Worm (Caenorhabditis elegans) whole organism, young adult: ENCODE data around the gene Y39H10B.2.

ENCODE experiments used
- B0019.2 ChIP-seq: fragments of 200-800 bp; sonication (Bioruptor generic); conservative IDR thresholded peaks from 2 replicates; pipeline ENCODE4 v1.3.6; 2022; ENCODE audit warnings: missing genetic modification reagents, missing genetic modification characterization, missing compliant biosample characterization
- B0035.1 ChIP-seq: sonication (generic microtip); optimal IDR thresholded peaks from 2 replicates; lab custom pipeline; 2016; ENCODE audit warnings: missing genetic modification characterization, mild to moderate bottlenecking, missing compliant biosample characterization, missing genotype, missing genetic modification reagents
- B0336.3 ChIP-seq: fragments of 200-800 bp; sonication (Bioruptor generic); IDR thresholded peaks from 2 replicates; pipeline ENCODE4 v1.3.6; 2022; ENCODE audit warnings: missing genetic modification characterization, missing compliant biosample characterization
- D2030.7 ChIP-seq: fragments of 200-800 bp; sonication (Bioruptor generic); IDR thresholded peaks from 2 replicates; pipeline ENCODE4 v1.3.6; 2022; ENCODE audit warnings: missing genetic modification reagents, missing genetic modification characterization, missing compliant biosample characterization
- F23B12.7 ChIP-seq: sonication (generic microtip); optimal IDR thresholded peaks from 2 replicates; lab custom pipeline; 2017; ENCODE audit warnings: missing genetic modification characterization, mild to moderate bottlenecking, missing compliant biosample characterization, antibody characterized with exemption, moderate library complexity; ENCODE audit not compliant: insufficient read depth
- F37B4.10 ChIP-seq: fragments of 200-800 bp; sonication (Bioruptor generic); IDR thresholded peaks from 2 replicates; pipeline ENCODE4 v1.3.6; 2022; ENCODE audit warnings: missing genetic modification characterization, missing compliant biosample characterization
- F49E8.2 ChIP-seq: sonication (generic microtip); optimal IDR thresholded peaks from 3 replicates; lab custom pipeline; 2017; ENCODE audit warnings: missing genetic modification characterization, mild to moderate bottlenecking, missing compliant biosample characterization, antibody characterized with exemption, moderate library complexity; ENCODE audit not compliant: insufficient read depth
- F55B11.4 ChIP-seq: sonication (generic microtip); optimal IDR thresholded peaks from 2 replicates; lab custom pipeline; 2016; ENCODE audit warnings: missing compliant biosample characterization, missing genetic modification characterization, borderline replicate concordance; ENCODE audit not compliant: insufficient read depth
- K12H6.12 ChIP-seq: fragments of 200-800 bp; sonication (Bioruptor generic); optimal IDR thresholded peaks from 2 replicates; lab custom pipeline; 2018; ENCODE audit warnings: mild to moderate bottlenecking, missing genetic modification characterization, missing compliant biosample characterization
- T26A5.8 ChIP-seq: sonication (generic microtip); optimal IDR thresholded peaks from 2 replicates; lab custom pipeline; 2016; ENCODE audit warnings: missing genetic modification characterization, missing compliant biosample characterization
- Y53G8AR.9 ChIP-seq: fragments of 200-800 bp; sonication (Bioruptor generic); conservative IDR thresholded peaks from 2 replicates; pipeline ENCODE4 v1.3.6; 2022; ENCODE audit warnings: missing genetic modification reagents, missing genetic modification characterization, missing compliant biosample characterization
- Y56A3A.18 ChIP-seq: fragments of 200-800 bp; sonication (Bioruptor generic); IDR thresholded peaks from 2 replicates; pipeline ENCODE4 v1.3.6; 2022; ENCODE audit warnings: missing genetic modification reagents, missing genetic modification characterization, missing compliant biosample characterization
- ama-1 ChIP-seq, 3 experiments: fragments of 150-350 bp in 1 of 3; sonication (generic microtip) in 2 of 3; optimal IDR thresholded peaks; 2 replicates each; lab custom pipeline; 2014 to 2018; ENCODE audit warnings: missing biosample characterization in 2 of 3, missing genetic modification characterization in 2 of 3, missing genetic modification reagents in 2 of 3
- athp-1 ChIP-seq: sonication (generic microtip); optimal IDR thresholded peaks from 2 replicates; lab custom pipeline; 2017; ENCODE audit warnings: mild to moderate bottlenecking, missing genetic modification characterization, missing compliant biosample characterization
- attf-5 ChIP-seq: fragments of 200-800 bp; sonication (Bioruptor generic); optimal IDR thresholded peaks from 2 replicates; lab custom pipeline; 2018; ENCODE audit warnings: mild to moderate bottlenecking, missing genetic modification characterization, missing compliant biosample characterization
- attf-6 ChIP-seq: fragments of 200-800 bp; sonication (Bioruptor generic); IDR thresholded peaks from 2 replicates; pipeline ENCODE4 v1.3.6; 2022; ENCODE audit warnings: missing genetic modification reagents, missing genetic modification characterization, missing compliant biosample characterization
- cebp-2 ChIP-seq: fragments of 200-800 bp; sonication (Bioruptor generic); IDR thresholded peaks from 2 replicates; pipeline ENCODE4 v1.3.6; 2022; ENCODE audit warnings: missing genetic modification characterization, missing compliant biosample characterization
- ceh-27 ChIP-seq: fragments of 200-800 bp; sonication (Bioruptor generic); optimal IDR thresholded peaks from 2 replicates; lab custom pipeline; 2018; ENCODE audit warnings: mild to moderate bottlenecking, missing genetic modification characterization, moderate library complexity, missing compliant biosample characterization
- ceh-58 ChIP-seq: fragments of 200-800 bp; sonication (Bioruptor generic); IDR thresholded peaks from 2 replicates; pipeline ENCODE4 v1.3.6; 2022; ENCODE audit warnings: missing genetic modification characterization, missing compliant biosample characterization
- ceh-79 ChIP-seq: sonication (generic microtip); optimal IDR thresholded peaks from 2 replicates; lab custom pipeline; 2017; ENCODE audit warnings: mild to moderate bottlenecking, missing genetic modification characterization, missing compliant biosample characterization
- ceh-91 ChIP-seq: fragments of 200-800 bp; sonication (Bioruptor generic); IDR thresholded peaks from 2 replicates; pipeline ENCODE4 v1.3.6; 2022; ENCODE audit warnings: missing genetic modification reagents, missing genetic modification characterization, missing compliant biosample characterization
- egrh-3 ChIP-seq: fragments of 200-800 bp; sonication (Bioruptor generic); IDR thresholded peaks from 2 replicates; pipeline ENCODE4 v1.3.6; 2022; ENCODE audit warnings: missing genetic modification reagents, missing genetic modification characterization, missing compliant biosample characterization
- gei-17 ChIP-seq: fragments of 200-800 bp; sonication (Bioruptor generic); optimal IDR thresholded peaks from 2 replicates; lab custom pipeline; 2018; ENCODE audit warnings: mild to moderate bottlenecking, missing genetic modification characterization, missing compliant biosample characterization
- hmg-1.2 ChIP-seq: fragments of 200-800 bp; sonication (Bioruptor generic); IDR thresholded peaks from 2 replicates; pipeline ENCODE4 v1.3.6; 2022; ENCODE audit warnings: missing genetic modification reagents, missing genetic modification characterization, missing compliant biosample characterization
- hrde-1 ChIP-seq: sonication (generic microtip); optimal IDR thresholded peaks from 2 replicates; lab custom pipeline; 2016; ENCODE audit warnings: missing genetic modification characterization, mild to moderate bottlenecking, missing compliant biosample characterization, moderate library complexity, missing genotype, missing genetic modification reagents, borderline replicate concordance
- lin-26 ChIP-seq: fragments of 200-800 bp; sonication (Bioruptor generic); IDR thresholded peaks from 2 replicates; pipeline ENCODE4 v1.3.6; 2022; ENCODE audit warnings: missing genetic modification reagents, missing genetic modification characterization, missing compliant biosample characterization
- lin-35 ChIP-seq, 3 experiments: fragments of 150-350 bp in 2 of 3; sonication (generic microtip) in 1 of 3; optimal IDR thresholded peaks; 2 replicates each; lab custom pipeline; 2014 to 2018; ENCODE audit warnings: missing biosample characterization in 3 of 3, missing genetic modification characterization in 3 of 3, missing genetic modification reagents in 3 of 3
- madf-10 ChIP-seq: sonication (generic microtip); optimal IDR thresholded peaks from 2 replicates; lab custom pipeline; 2016; ENCODE audit warnings: mild to moderate bottlenecking, missing genetic modification characterization, missing compliant biosample characterization
- madf-6 ChIP-seq: fragments of 200-800 bp; sonication (Bioruptor generic); IDR thresholded peaks from 2 replicates; pipeline ENCODE4 v1.3.6; 2022; ENCODE audit warnings: missing genetic modification reagents, missing genetic modification characterization, missing compliant biosample characterization
- mcd-1 ChIP-seq: fragments of 200-800 bp; sonication (Bioruptor generic); IDR thresholded peaks from 2 replicates; pipeline ENCODE4 v1.3.6; 2022; ENCODE audit warnings: missing genetic modification reagents, missing genetic modification characterization, missing compliant biosample characterization
- mel-28 ChIP-seq: sonication (generic microtip); optimal IDR thresholded peaks from 2 replicates; lab custom pipeline; 2016; ENCODE audit warnings: borderline replicate concordance, mild to moderate bottlenecking, missing genetic modification characterization, missing compliant biosample characterization
- mes-4 ChIP-seq: sonication (generic microtip); optimal IDR thresholded peaks from 2 replicates; lab custom pipeline; 2016; ENCODE audit warnings: missing genotype, missing genetic modification characterization, missing compliant biosample characterization
- nhr-27 ChIP-seq: fragments of 200-800 bp; sonication (Bioruptor generic); optimal IDR thresholded peaks from 2 replicates; lab custom pipeline; 2018; ENCODE audit warnings: mild to moderate bottlenecking, missing genetic modification characterization, moderate library complexity, missing compliant biosample characterization
- nhr-80 ChIP-seq: sonication (generic microtip); optimal IDR thresholded peaks from 2 replicates; lab custom pipeline; 2016; ENCODE audit warnings: missing genetic modification characterization, missing compliant biosample characterization
- pbrm-1 ChIP-seq: fragments of 200-800 bp; sonication (Bioruptor generic); IDR thresholded peaks from 2 replicates; pipeline ENCODE4 v1.3.6; 2022; ENCODE audit warnings: missing genetic modification reagents, missing genetic modification characterization, missing compliant biosample characterization
- rcor-1 ChIP-seq: fragments of 200-800 bp; sonication (Bioruptor generic); IDR thresholded peaks from 2 replicates; pipeline ENCODE4 v1.3.6; 2022; ENCODE audit warnings: missing genetic modification reagents, missing genetic modification characterization, missing compliant biosample characterization
- snpc-4 ChIP-seq, 5 experiments: fragments of 150-350 bp in 1 of 5; sonication (generic microtip) in 4 of 5; optimal IDR thresholded peaks; 2 replicates each; lab custom pipeline; 2014 to 2018; ENCODE audit warnings: missing genetic modification characterization in 5 of 5, missing biosample characterization in 3 of 5, antibody characterized with exemption in 2 of 5, mild to moderate bottlenecking in 2 of 5, missing compliant biosample characterization in 2 of 5, missing genotype in 2 of 5, moderate library complexity in 2 of 5, missing genetic modification reagents in 1 of 5
- tbp1 ChIP-seq: fragments of 200-800 bp; sonication (Bioruptor generic); optimal IDR thresholded peaks from 2 replicates; lab custom pipeline; 2018; ENCODE audit warnings: mild to moderate bottlenecking, missing genetic modification characterization, missing compliant biosample characterization
- tbx-9 ChIP-seq: sonication (generic microtip); optimal IDR thresholded peaks from 2 replicates; lab custom pipeline; 2016; ENCODE audit warnings: borderline replicate concordance, missing genetic modification characterization, inconsistent platforms, missing compliant biosample characterization
- zfh-2 ChIP-seq: fragments of 200-800 bp; sonication (Bioruptor generic); conservative IDR thresholded peaks from 2 replicates; pipeline ENCODE4 v1.3.6; 2022; ENCODE audit warnings: missing genetic modification reagents, missing genetic modification characterization, missing compliant biosample characterization
- ztf-25 ChIP-seq: fragments of 200-800 bp; sonication (Bioruptor generic); IDR thresholded peaks from 2 replicates; pipeline ENCODE4 v1.3.6; 2022; ENCODE audit warnings: missing genetic modification reagents, missing genetic modification characterization, missing compliant biosample characterization
- ztf-26 ChIP-seq: sonication (generic microtip); optimal IDR thresholded peaks from 2 replicates; lab custom pipeline; 2017; ENCODE audit warnings: missing genetic modification characterization, missing compliant biosample characterization

Y39H10B.2 gene

DNA sequence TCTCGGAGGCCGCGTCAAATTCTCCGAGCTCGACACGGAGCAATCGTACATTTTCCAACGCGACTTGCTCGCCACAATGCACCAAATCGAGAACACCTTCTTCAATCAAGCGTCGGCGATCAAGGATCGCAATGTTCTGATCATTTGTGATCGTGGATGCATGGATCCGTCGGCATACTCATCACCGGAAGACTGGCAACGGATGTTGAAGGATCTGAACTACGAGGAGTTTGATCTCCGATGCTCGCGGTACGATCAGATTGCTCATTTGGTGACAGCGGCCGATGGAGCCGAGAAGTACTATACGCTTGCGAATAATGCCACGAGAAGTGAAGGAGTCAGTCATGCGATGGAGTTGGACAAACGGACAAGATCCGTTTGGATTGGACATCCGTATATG, 29.9 kb downstream of the Y39H10B.2 start:
- 0 out of 2 replicates have a peak, but pooled peaks have one; percentile 26 for TF ChIP-seq zfh-2
- TF ChIP-seq F37B4.10: no peak
- TF ChIP-seq, all 124 proteins: peak for 1

DNA sequence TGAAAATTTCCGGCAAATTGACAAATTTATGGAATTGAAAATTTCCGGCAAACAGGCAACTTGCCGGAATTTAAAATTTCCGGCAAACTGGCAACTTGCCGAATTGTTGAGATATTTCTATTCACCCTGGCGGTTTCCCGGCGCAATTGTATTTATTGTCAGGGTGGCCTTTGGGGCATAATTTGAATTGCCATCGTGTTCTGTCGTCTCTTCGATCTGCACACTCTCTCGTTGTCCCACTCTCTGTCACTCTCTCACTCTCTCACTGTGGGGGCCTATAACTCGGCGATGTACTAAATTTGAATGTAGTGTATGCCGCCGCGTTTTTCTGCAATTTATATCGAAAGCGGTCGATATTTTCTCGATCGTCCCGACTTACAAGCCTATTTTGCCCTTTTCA, 34.4 kb downstream of the Y39H10B.2 start:
- TF ChIP-seq pbrm-1 (0 out of 2 replicates have a peak, but pooled peaks have one; percentile 17), ceh-91 (GFP tag; lab: Robert Waterston, UW) (no peak), ztf-25 (GFP tag; lab: Robert Waterston, UW) (no peak), mcd-1 (GFP tag; lab: Robert Waterston, UW) (no peak), B0336.3 (GFP tag; lab: Robert Waterston, UW) (no peak), nhr-27 (no peak), hmg-1.2 (GFP tag; lab: Robert Waterston, UW) (peak; percentile 79), D2030.7 (GFP tag; lab: Robert Waterston, UW) (no peak), madf-6 (GFP tag; lab: Robert Waterston, UW) (peak; percentile 18; the same call in 1 of the 2 replicates)
- TF ChIP-seq, all 124 proteins: peak for 3

DNA sequence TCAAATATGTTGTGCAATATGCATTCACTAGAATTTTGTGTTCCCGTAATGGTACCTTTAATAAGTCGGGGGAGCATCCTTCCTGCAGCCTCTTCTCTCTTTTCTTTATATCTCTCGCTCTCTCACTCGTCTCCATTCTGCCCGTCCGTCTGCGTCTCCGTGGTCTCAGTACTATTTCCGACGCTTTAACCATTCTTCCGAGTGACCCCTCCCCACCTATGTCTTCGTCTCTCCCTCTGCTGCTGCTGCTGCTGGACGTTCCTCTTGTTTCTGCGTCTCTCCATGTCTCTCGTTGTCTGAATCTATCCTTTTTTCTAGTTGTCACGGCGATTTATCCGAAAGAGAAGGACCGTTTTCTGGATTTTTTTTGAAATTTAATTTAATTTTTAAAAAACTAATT, 35.3 kb downstream of the Y39H10B.2 start:
- peak; percentile 40 for TF ChIP-seq attf-5
- peak; percentile 81 for TF ChIP-seq zfh-2
- peak; percentile 52; the same call in 1 of the 2 replicates for TF ChIP-seq egrh-3 (GFP tag; lab: Robert Waterston, UW)
- TF ChIP-seq hrde-1: no peak
- no peak for TF ChIP-seq F23B12.7 (tag; lab: Kevin White, UChicago)
- TF ChIP-seq mes-4 (tag; lab: Kevin White, UChicago): no peak
- no peak for TF ChIP-seq ceh-91 (GFP tag; lab: Robert Waterston, UW)
- no peak for TF ChIP-seq ama-1 (optimal IDR thresholded peaks at IDR 0.05; lab: Kevin White, UChicago)
- TF ChIP-seq ama-1 (GFP tag; optimal IDR thresholded peaks at IDR 0.05; lab: Kevin White, UChicago): no peak
- TF ChIP-seq madf-10: peak; percentile 14
- no peak for TF ChIP-seq ceh-58 (GFP tag; lab: Robert Waterston, UW)
- TF ChIP-seq Y56A3A.18 (GFP tag; lab: Robert Waterston, UW): 0 out of 2 replicates have a peak, but pooled peaks have one; percentile 28
- TF ChIP-seq snpc-4 (GFP tag; optimal IDR thresholded peaks at IDR 0.05; lab: Kevin White, UChicago): no peak
- TF ChIP-seq snpc-4 (tag; optimal IDR thresholded peaks at IDR 0.05; lab: Kevin White, UChicago): peak in 3 of 4 experiments; percentile 1 to 38 (median 1)
- TF ChIP-seq tbx-9 (tag; lab: Kevin White, UChicago): no peak
- peak; percentile 98 for TF ChIP-seq hmg-1.2 (GFP tag; lab: Robert Waterston, UW)
- TF ChIP-seq ceh-27 (GFP tag; lab: Kevin White, UChicago): peak; percentile 25
- TF ChIP-seq K12H6.12 (tag; lab: Kevin White, UChicago): peak; percentile 13
- no peak for TF ChIP-seq Y53G8AR.9 (GFP tag; lab: Robert Waterston, UW)
- no peak for TF ChIP-seq mel-28
- no peak for TF ChIP-seq F55B11.4 (tag; lab: Kevin White, UChicago)
- no peak for TF ChIP-seq D2030.7 (GFP tag; lab: Robert Waterston, UW)
- peak; percentile 25 for TF ChIP-seq nhr-80
- no peak for TF ChIP-seq lin-26 (GFP tag; lab: Robert Waterston, UW)
- TF ChIP-seq ztf-26 (tag; lab: Kevin White, UChicago): no peak
- peak; percentile 6 for TF ChIP-seq B0035.1 (tag; lab: Kevin White, UChicago)
- TF ChIP-seq tbp1 (GFP tag; lab: Kevin White, UChicago): peak; percentile 14
- TF ChIP-seq rcor-1 (GFP tag; lab: Robert Waterston, UW): 0 out of 2 replicates have a peak, but pooled peaks have one; percentile 27
- TF ChIP-seq athp-1 (tag; lab: Kevin White, UChicago): no peak
- no peak for TF ChIP-seq cebp-2 (GFP tag; lab: Robert Waterston, UW)
- no peak for TF ChIP-seq F49E8.2 (tag; lab: Kevin White, UChicago)
- peak in 1 of 3 experiments; percentile 43 for TF ChIP-seq lin-35 (GFP tag; optimal IDR thresholded peaks at IDR 0.05; lab: Kevin White, UChicago)
- TF ChIP-seq attf-6 (GFP tag; lab: Robert Waterston, UW): no peak
- peak; percentile 27 for TF ChIP-seq gei-17 (GFP tag; lab: Kevin White, UChicago)
- TF ChIP-seq pbrm-1: peak; percentile 41; the same call in 1 of the 2 replicates
- TF ChIP-seq B0019.2: no peak
- TF ChIP-seq ceh-79 (tag; lab: Kevin White, UChicago): no peak
- no peak for TF ChIP-seq T26A5.8 (tag; lab: Kevin White, UChicago)
